Worm (Caenorhabditis elegans): Measurements from ENCODE around the gene F07G6.8.
"Not testable (repeated sequence)": the region's sequence is repeated elsewhere in the genome, so short reads cannot be mapped to it uniquely, and the experiment has no call there.

DNA sequence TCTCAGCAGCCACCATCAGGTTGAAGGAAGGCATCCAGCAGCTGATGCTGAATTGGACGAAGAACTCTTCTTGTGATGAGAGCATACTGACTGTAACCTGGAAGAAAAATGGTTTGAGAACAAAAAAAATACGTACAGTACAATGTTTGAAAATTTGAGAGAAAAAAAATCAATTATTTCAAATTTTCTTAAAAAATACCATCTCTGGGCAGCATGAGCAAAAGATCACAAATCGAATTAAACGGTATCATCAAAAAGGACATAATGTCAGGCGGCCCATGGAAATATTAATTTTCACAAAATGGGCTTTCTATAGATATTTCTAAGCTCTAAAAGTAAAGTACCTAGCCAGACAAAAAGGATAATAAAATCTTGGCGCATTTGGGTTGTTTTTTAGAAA, 25.9 kb upstream of the F07G6.8 start, which contains the start of gene Y75D11A.3:
- TF ChIP-seq nhr-11, nhr-23, ZK546.5, egl-27, mbf-1 (tag; optimal IDR thresholded peaks at IDR 0.05): not testable (repeated sequence)

All from whole organism, L2 larva.